Worm (Caenorhabditis elegans) whole organism, L3 larva: ENCODE measurements around the gene klp-20.

Source experiments
- egl-5 ChIP-seq: fragments of 150-350 bp; optimal IDR thresholded peaks from 2 replicates; lab custom pipeline; 2017; ENCODE audit warnings: missing biosample characterization, missing genetic modification reagents, missing genetic modification characterization, inconsistent platforms
- elt-2 ChIP-seq: sonication (generic microtip); optimal IDR thresholded peaks from 2 replicates; lab custom pipeline; 2016; ENCODE audit warnings: missing genetic modification reagents, mild to moderate bottlenecking, missing genetic modification characterization, missing compliant biosample characterization
- fos-1 ChIP-seq: fragments of 150-350 bp; optimal IDR thresholded peaks from 2 replicates; lab custom pipeline; 2014; ENCODE audit warnings: missing biosample characterization, missing genetic modification characterization
- lin-15B ChIP-seq: fragments of 150-350 bp; optimal IDR thresholded peaks from 2 replicates; lab custom pipeline; 2014; ENCODE audit warnings: missing biosample characterization, missing genetic modification characterization
- lin-39 ChIP-seq: fragments of 150-350 bp; optimal IDR thresholded peaks from 2 replicates; lab custom pipeline; 2018; ENCODE audit warnings: missing biosample characterization, missing genetic modification reagents, missing genetic modification characterization
- nhr-25 ChIP-seq: sonication (generic microtip); optimal IDR thresholded peaks from 2 replicates; lab custom pipeline; 2017; ENCODE audit warnings: missing biosample characterization, missing genetic modification characterization
- nhr-76 ChIP-seq: fragments of 150-350 bp; sonication (generic microtip); optimal IDR thresholded peaks from 5 replicates; lab custom pipeline; 2014; ENCODE audit warnings: missing biosample characterization, missing genetic modification characterization
- nhr-77 ChIP-seq: fragments of 150-350 bp; optimal IDR thresholded peaks from 2 replicates; lab custom pipeline; 2014; ENCODE audit warnings: missing biosample characterization, missing genetic modification characterization
- snpc-4 ChIP-seq: fragments of 150-350 bp; optimal IDR thresholded peaks from 2 replicates; lab custom pipeline; 2014; ENCODE audit warnings: missing biosample characterization, missing genetic modification characterization
- tbx-2 ChIP-seq: sonication (generic microtip); optimal IDR thresholded peaks from 2 replicates; lab custom pipeline; 2016; ENCODE audit warnings: mild to moderate bottlenecking, missing genetic modification characterization, missing compliant biosample characterization
- unc-62 ChIP-seq: fragments of 150-350 bp; sonication (generic microtip); optimal IDR thresholded peaks from 4 replicates; lab custom pipeline; 2014; ENCODE audit warnings: missing biosample characterization, missing genetic modification reagents, missing genetic modification characterization
- zag-1 ChIP-seq: fragments of 150-350 bp; optimal IDR thresholded peaks from 2 replicates; lab custom pipeline; 2014; ENCODE audit warnings: missing biosample characterization, missing genetic modification characterization

DNA sequence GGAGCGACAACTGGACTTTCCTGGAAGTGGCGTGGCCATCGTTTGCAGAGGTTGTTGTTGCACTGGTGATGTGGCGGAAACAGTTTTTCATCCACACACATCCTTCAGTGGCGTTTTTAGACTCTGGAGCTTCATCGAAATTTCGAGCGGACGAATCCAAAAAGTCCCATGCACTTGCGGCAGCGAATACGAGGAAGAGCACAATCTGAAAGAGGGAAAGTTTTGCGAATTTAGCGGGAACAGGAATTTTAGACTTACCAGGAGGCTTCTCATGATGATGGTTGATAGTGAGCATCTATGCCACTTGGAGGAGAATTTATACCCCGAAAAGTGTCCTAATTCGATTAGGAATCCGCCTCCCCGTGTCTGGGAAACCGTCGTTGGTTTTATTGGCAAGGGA, 32.1 kb upstream of the klp-20 start, which contains the start of gene F40G9.14:
- TF ChIP-seq elt-2 (tag; lab: Kevin White, UChicago) (no peak), unc-62 (GFP tag; lab: Kevin White, UChicago) (no peak), nhr-76 (no peak), lin-15B (tag; lab: Kevin White, UChicago) (no peak), snpc-4 (tag; lab: Kevin White, UChicago) (no peak), zag-1 (no peak), nhr-25 (tag; lab: Kevin White, UChicago) (no peak), tbx-2 (no peak), egl-5 (tag; lab: Kevin White, UChicago) (no peak), fos-1 (tag; lab: Kevin White, UChicago) (no peak), nhr-77 (tag; lab: Kevin White, UChicago) (no peak), lin-39 (no peak)
